Fruit fly (Drosophila melanogaster): ENCODE results near the gene CG10853.

dm6 chr3L:3928205-3928942, 19.3 kb upstream of the CG10853 start:
- TF ChIP-seq psq (optimal IDR thresholded peaks at IDR 0.05) (no peak), CG8478 (optimal IDR thresholded peaks at IDR 0.05) (no peak)

Data from whole organism.